Fruit fly (Drosophila melanogaster) whole organism, pupa: Measurements from ENCODE around the gene CG14613.

Experiments used
- CG17806 ChIP-seq: fragments of 200-800 bp; sonication (Bioruptor generic); optimal IDR thresholded peaks from 2 replicates; lab custom pipeline; 2018; ENCODE audit warnings: missing biosample characterization, mild to moderate bottlenecking, missing genetic modification characterization, moderate library complexity
- Pif1B ChIP-seq: fragments of 200-800 bp; sonication (Bioruptor generic); optimal IDR thresholded peaks from 3 replicates; lab custom pipeline; 2016; ENCODE audit warnings: missing biosample characterization, missing genetic modification characterization

dm6 chrX:22491028-22491769 lies 19.4 kb upstream of the CG14613 start:
- TF ChIP-seq Pif1B (GFP tag; lab: Kevin White, UChicago) = peak; percentile 33
- peak; percentile 22 for TF ChIP-seq CG17806 (tag; lab: Kevin White, UChicago)
